Worm (Caenorhabditis elegans) whole organism, early embryonic: ENCODE measurements around the gene srw-102.

Experiments used
- B0310.2 ChIP-seq: sonication (generic microtip); optimal IDR thresholded peaks from 2 replicates; lab custom pipeline; 2016; ENCODE audit warnings: mild to moderate bottlenecking, missing genetic modification characterization, missing compliant biosample characterization
- F13C5.2 ChIP-seq: sonication (generic microtip); optimal IDR thresholded peaks from 2 replicates; lab custom pipeline; 2017; ENCODE audit warnings: mild to moderate bottlenecking, missing genetic modification characterization, inconsistent platforms, missing compliant biosample characterization
- aly-1 ChIP-seq: sonication (generic microtip); optimal IDR thresholded peaks from 2 replicates; lab custom pipeline; 2016; ENCODE audit warnings: missing genetic modification characterization, missing compliant biosample characterization
- ama-1 ChIP-seq: fragments of 150-350 bp; optimal IDR thresholded peaks from 2 replicates; lab custom pipeline; 2014
- ceh-13 ChIP-seq: fragments of 200-800 bp; sonication (Bioruptor generic); optimal IDR thresholded peaks from 2 replicates; lab custom pipeline; 2018; ENCODE audit warnings: mild to moderate bottlenecking, missing genetic modification characterization, missing compliant biosample characterization
- ceh-36 ChIP-seq: sonication (generic microtip); optimal IDR thresholded peaks from 2 replicates; lab custom pipeline; 2016; ENCODE audit warnings: missing genetic modification characterization, inconsistent platforms, missing compliant biosample characterization
- ets-7 ChIP-seq: sonication (generic microtip); optimal IDR thresholded peaks from 2 replicates; lab custom pipeline; 2016; ENCODE audit warnings: missing genotype, missing genetic modification characterization, missing compliant biosample characterization
- flt-1 ChIP-seq: fragments of 200-800 bp; sonication (Bioruptor generic); IDR thresholded peaks from 2 replicates; pipeline ENCODE4 v1.3.6; 2022; ENCODE audit warnings: missing genetic modification characterization, missing compliant biosample characterization
- hmbx-1 ChIP-seq: sonication (generic microtip); optimal IDR thresholded peaks from 2 replicates; lab custom pipeline; 2016; ENCODE audit warnings: mild to moderate bottlenecking, missing genetic modification characterization, missing compliant biosample characterization
- hmg-4 ChIP-seq: fragments of 200-800 bp; sonication (Bioruptor generic); optimal IDR thresholded peaks from 2 replicates; lab custom pipeline; 2018; ENCODE audit warnings: mild to moderate bottlenecking, missing genetic modification characterization, missing compliant biosample characterization
- hnd-1 ChIP-seq: sonication (generic microtip); optimal IDR thresholded peaks from 2 replicates; lab custom pipeline; 2016; ENCODE audit warnings: missing genetic modification characterization, missing compliant biosample characterization
- pes-1 ChIP-seq: fragments of 200-800 bp; sonication (Bioruptor generic); IDR thresholded peaks from 2 replicates; pipeline ENCODE4 v1.3.6; 2022; ENCODE audit warnings: missing genetic modification reagents, missing genetic modification characterization, missing compliant biosample characterization
- scrt-1 ChIP-seq: fragments of 200-800 bp; sonication (Bioruptor generic); IDR thresholded peaks from 2 replicates; pipeline ENCODE4 v1.3.6; 2022; ENCODE audit warnings: missing genetic modification characterization, missing compliant biosample characterization
- sea-1 ChIP-seq: fragments of 200-800 bp; sonication (Bioruptor generic); conservative IDR thresholded peaks from 2 replicates; pipeline ENCODE4 v1.3.6; 2022; ENCODE audit warnings: missing genetic modification characterization, missing compliant biosample characterization
- tbx-11 ChIP-seq: fragments of 200-800 bp; sonication (Bioruptor generic); IDR thresholded peaks from 2 replicates; pipeline ENCODE4 v1.3.6; 2022; ENCODE audit warnings: missing genetic modification characterization, missing compliant biosample characterization
- tbx-37 ChIP-seq: fragments of 200-800 bp; sonication (Bioruptor generic); conservative IDR thresholded peaks from 2 replicates; pipeline ENCODE4 v1.3.6; 2022; ENCODE audit warnings: missing genetic modification reagents, missing genetic modification characterization, missing compliant biosample characterization
- tra-4 ChIP-seq: sonication (generic microtip); optimal IDR thresholded peaks from 2 replicates; lab custom pipeline; 2017; ENCODE audit warnings: missing genetic modification characterization, missing compliant biosample characterization

Gene srw-102

DNA sequence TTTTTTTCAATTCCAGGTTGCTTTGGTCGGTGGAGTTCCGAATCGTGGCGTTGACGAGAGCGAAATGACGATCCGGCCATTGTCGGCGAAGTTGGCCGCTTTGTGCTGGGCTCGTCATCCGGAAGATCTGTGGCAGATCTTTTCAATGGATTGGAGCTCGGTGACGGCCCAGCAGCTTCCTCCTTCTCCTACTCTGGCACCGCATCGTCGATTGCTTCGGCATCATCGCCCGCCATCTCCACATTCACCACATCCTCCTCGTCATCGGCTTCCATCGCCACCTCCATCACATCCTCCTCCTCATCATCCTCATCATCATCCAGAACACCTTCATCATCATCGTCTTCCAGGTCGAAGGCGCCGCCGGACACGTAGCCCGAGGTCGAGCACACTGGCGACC, 21.6 kb upstream of the srw-102 start:
- TF ChIP-seq scrt-1 (GFP tag; lab: Robert Waterston, UW) = 0 out of 2 replicates have a peak, but pooled peaks have one; percentile 24
- TF ChIP-seq B0310.2 (tag; lab: Kevin White, UChicago) = no peak

DNA sequence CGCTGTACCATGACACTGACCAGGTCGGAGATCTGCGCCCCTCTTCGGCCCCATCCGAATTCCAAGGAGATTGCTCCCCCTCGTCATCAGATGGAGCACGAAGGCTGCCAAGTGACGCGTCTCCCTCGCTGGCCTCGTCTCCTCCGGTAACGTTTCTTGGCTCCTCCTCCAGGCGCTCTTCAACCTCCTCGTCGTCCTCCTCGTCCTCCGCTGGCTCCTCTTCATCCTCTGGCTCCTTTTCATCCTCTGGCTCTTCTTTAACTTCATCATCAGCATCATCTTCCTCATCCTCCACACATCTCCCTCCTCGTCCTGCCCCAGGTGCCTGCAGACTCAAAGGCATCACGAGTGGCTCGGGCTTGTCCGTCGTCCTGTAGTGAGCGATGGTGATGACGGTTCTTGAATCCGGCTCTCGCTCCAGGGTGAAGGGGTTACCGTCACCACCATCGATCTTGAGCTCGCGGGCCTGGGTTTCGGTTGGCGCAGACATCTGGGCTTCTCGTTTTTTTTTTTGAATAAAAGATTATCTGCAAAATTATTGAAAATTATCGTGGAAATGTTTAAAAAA, 20.7 kb upstream of the srw-102 start:
- TF ChIP-seq F13C5.2 (tag; lab: Kevin White, UChicago) (no peak), ama-1 (lab: Kevin White, UChicago) (no peak), flt-1 (no peak), sea-1 (no peak), ceh-36 (no peak), hmg-4 (GFP tag; lab: Kevin White, UChicago) (no peak), ceh-13 (GFP tag; lab: Kevin White, UChicago) (no peak), tra-4 (tag; lab: Kevin White, UChicago) (no peak), pes-1 (GFP tag; lab: Robert Waterston, UW) (no peak), aly-1 (tag; lab: Kevin White, UChicago) (no peak), scrt-1 (GFP tag; lab: Robert Waterston, UW) (no peak)

DNA sequence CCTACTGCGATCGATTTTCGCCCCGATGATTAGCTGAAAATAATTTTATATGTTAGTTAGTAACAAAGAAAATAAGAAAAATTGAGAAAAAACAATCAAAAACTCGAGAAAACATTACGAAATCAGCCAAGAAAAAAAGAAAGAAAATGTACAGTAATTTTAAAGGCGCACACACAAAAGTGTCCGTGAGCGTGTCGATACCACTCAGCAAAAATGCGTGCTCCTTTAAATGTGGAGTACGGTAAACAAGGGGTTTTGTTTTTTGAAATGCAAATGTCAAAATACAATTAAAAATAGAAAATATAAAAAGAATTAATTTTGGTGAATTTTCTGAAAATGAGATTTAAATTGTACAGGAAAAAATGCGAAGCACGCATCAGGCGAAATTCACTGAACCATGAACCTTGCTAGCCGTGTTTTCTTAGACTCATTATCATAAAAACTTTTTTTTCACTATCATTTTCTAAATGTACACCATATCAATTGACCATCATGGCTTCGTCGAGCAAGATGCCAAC, 18.4 kb upstream of the srw-102 start, which contains the start of gene srw-90:
Gene srw-90 (plus strand): TSS at position 468 of the 518 bp plus-strand sequence.
- no peak for TF ChIP-seq hmbx-1 (tag; lab: Kevin White, UChicago)

DNA sequence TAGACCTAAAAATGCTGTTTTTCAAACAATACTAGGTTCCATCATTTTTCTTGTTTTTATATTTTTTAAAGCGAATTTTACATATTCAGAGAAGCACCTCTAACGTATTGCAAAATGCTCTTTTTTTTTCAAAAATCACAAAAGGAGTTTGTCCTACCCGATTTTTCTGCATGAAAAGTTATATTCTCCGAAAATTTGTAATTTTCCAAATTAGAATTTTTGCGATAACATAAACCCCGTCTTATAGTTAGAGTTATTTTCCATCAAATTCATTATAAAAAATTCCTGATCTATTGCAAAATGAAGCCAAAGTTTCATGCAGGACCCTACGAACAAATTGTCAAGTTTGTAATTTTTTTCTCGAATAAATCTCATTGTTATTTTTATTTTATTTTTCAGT, 11.6 kb upstream of the srw-102 start, which contains the start of gene srw-99:
Gene srw-99 (plus strand): TSS at position 301 of the 400 bp plus-strand sequence.
- no peak for TF ChIP-seq B0310.2 (tag; lab: Kevin White, UChicago)
- no peak for TF ChIP-seq hmg-4 (GFP tag; lab: Kevin White, UChicago)
- no peak for TF ChIP-seq tra-4 (tag; lab: Kevin White, UChicago)
- no peak for TF ChIP-seq pes-1 (GFP tag; lab: Robert Waterston, UW)
- TF ChIP-seq aly-1 (tag; lab: Kevin White, UChicago) = no peak
- TF ChIP-seq ets-7 (tag; lab: Kevin White, UChicago) = no peak
- TF ChIP-seq sea-1 = no peak
- TF ChIP-seq hnd-1 = no peak
- TF ChIP-seq F13C5.2 (tag; lab: Kevin White, UChicago) = no peak
- no peak for TF ChIP-seq ceh-13 (GFP tag; lab: Kevin White, UChicago)
- TF ChIP-seq flt-1 = no peak
- no peak for TF ChIP-seq tbx-11 (GFP tag; lab: Robert Waterston, UW)

DNA sequence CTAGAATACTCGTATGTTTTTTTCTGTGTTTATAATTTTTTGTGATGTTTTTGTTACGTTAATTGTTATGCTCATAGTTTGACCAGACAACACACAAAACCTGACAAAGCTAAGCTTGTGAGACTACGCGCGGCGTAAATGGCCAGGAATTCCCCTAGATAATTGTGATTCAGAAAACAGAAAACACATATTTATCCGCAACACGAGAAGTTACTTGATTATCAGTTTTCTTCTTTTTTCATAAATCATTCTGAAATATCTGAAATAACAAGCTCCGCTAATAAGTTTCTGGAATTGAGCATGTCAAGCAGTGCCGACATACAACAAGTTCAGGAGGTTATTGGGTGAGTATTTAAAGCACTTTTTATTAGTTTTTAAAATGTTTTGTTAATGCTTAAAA, 9.1 kb upstream of the srw-102 start, which contains the start of gene srw-100:
Gene srw-100 (plus strand): TSS at position 301 of the 400 bp plus-strand sequence.
- TF ChIP-seq F13C5.2 (tag; lab: Kevin White, UChicago) (no peak), ets-7 (tag; lab: Kevin White, UChicago) (no peak)

DNA sequence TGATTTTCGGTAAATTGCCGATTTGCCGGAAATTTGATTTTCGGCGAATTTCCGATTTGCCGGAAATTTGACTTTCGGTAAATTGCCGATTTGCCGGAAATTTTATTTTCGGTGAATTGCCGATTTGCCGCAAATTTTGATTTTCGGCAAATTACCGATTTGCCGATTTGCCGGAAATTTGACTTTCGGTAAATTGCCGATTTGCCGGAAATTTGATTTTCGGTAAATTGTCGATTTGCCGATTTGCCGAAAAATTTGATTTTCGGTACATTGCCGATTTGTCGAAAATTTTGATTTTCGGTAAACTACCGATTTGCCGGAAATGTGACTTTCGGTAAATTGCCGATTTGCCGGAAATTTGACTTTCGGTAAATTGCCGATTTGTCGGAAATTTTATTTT, 6.3 kb upstream of the srw-102 start:
- TF ChIP-seq scrt-1 (GFP tag; lab: Robert Waterston, UW) (peak; percentile 68), tbx-11 (GFP tag; lab: Robert Waterston, UW) (peak; percentile 71; the same call in 1 of the 2 replicates), sea-1 (peak; percentile 88)

DNA sequence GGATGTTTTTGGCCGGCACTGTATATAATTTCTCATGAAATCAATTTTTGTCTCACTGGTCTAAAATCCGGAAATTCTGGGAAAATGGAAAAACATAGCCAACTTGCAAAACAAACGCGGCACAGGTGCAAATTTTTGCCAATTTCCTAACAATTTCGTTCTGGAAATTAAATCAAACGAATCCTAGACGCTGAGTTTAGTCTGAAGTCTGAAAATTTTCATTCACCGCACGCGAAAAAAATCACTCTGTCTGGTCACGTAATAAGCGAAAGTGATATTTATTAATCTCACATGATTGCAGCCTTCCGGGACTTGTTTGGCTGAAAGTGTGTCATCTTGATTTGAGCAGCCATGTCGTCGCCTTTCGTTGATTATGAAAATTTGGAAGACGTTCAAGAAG, 3.1 kb upstream of the srw-102 start, which contains the start of gene srw-103:
Gene srw-103 (plus strand): TSS at position 301 of the 400 bp plus-strand sequence.
- TF ChIP-seq flt-1 (no peak), tra-4 (tag; lab: Kevin White, UChicago) (no peak), tbx-37 (GFP tag; lab: Robert Waterston, UW) (no peak)

DNA sequence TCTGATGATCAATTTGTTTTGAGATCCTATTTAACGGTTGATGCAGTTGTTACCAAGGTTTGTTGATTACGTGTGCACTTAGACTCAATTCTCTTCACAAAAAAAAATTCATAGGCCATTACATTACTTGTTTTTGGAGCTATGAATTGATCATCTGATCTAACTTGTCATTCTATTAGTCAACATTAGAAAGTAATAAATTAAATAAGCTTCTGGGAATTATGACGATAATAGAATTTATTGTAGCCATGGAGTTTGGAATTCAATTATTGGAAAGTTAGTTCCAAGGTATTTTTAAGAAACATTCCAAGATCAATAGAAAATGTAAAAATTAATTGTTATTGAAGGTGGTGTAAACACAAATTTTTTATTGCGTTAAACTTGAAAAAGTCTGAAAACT, 1.8 kb upstream of the srw-102 start:
- TF ChIP-seq aly-1 (tag; lab: Kevin White, UChicago) = no peak
- no peak for TF ChIP-seq tra-4 (tag; lab: Kevin White, UChicago)
- TF ChIP-seq scrt-1 (GFP tag; lab: Robert Waterston, UW) = no peak
- no peak for TF ChIP-seq hmg-4 (GFP tag; lab: Kevin White, UChicago)
- no peak for TF ChIP-seq ama-1 (lab: Kevin White, UChicago)
- no peak for TF ChIP-seq F13C5.2 (tag; lab: Kevin White, UChicago)
- no peak for TF ChIP-seq sea-1

DNA sequence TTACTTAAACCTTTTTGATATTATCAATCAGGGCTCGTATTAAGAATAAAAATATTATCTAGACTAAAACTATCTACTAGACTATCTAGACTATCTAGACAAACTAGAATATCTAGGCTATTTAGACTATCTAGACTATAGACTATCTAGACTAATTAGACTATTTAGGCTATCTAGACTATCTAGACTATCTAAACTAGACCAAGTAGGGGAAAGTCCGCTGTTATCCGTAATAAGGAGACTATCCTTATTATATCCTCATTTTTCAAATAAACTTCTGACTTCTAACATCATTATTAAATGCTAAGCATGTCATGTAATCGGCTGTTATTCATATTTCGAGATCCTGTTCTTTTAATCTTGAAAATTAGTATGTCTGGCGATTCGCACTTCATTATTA, 1.9 kb downstream of the srw-102 start, which contains the start of gene srw-101:
Gene srw-101 (plus strand): TSS at position 301 of the 400 bp plus-strand sequence.
- TF ChIP-seq hmg-4 (GFP tag; lab: Kevin White, UChicago) (no peak), tbx-11 (GFP tag; lab: Robert Waterston, UW) (no peak), B0310.2 (tag; lab: Kevin White, UChicago) (no peak), aly-1 (tag; lab: Kevin White, UChicago) (no peak), flt-1 (no peak), hmbx-1 (tag; lab: Kevin White, UChicago) (no peak), sea-1 (no peak), ets-7 (tag; lab: Kevin White, UChicago) (no peak), pes-1 (GFP tag; lab: Robert Waterston, UW) (no peak), ama-1 (lab: Kevin White, UChicago) (no peak), ceh-36 (no peak), F13C5.2 (tag; lab: Kevin White, UChicago) (no peak), scrt-1 (GFP tag; lab: Robert Waterston, UW) (no peak), hnd-1 (no peak), tbx-37 (GFP tag; lab: Robert Waterston, UW) (no peak), ceh-13 (GFP tag; lab: Kevin White, UChicago) (no peak), tra-4 (tag; lab: Kevin White, UChicago) (no peak)
